Worm (Caenorhabditis elegans) whole organism, L1 larva: ENCODE results near the gene M04B2.7.

ENCODE experiments used
- aly-2 ChIP-seq: fragments of 150-350 bp; optimal IDR thresholded peaks from 2 replicates; lab custom pipeline; 2014; ENCODE audit warnings: missing biosample characterization, missing genetic modification characterization
- unc-130 ChIP-seq: fragments of 150-350 bp; optimal IDR thresholded peaks from 2 replicates; lab custom pipeline; 2017; ENCODE audit warnings: missing biosample characterization, missing genetic modification characterization, inconsistent platforms

ce11 chrIV:11572524-11572923, 24.0 kb upstream of the M04B2.7 start:
- TF ChIP-seq aly-2 (no peak), unc-130 (tag; lab: Kevin White, UChicago) (peak; percentile 8)
